Fruit fly (Drosophila melanogaster): ENCODE measurements around the gene CG8668.

DNA sequence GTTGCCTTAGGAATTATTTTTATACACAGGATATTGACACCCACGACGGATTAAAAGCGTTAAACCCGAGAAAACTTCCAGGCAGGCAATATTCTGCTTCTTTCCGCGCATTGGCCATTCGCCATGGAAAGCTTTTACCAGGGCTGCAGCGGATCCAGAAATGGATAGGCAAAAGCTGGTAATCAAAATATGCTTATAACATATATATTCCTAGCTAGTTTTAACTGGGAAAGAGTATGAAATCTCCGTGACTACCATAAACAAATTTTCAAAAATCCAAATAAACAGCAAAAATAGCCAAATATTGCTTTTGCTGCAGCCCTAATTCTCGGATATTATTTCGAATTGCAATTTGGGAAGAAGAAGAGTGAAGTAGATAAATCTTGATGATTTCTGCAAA lies 32.7 kb downstream of the CG8668 start, which contains the start of the genes PAPLA1 and Rbsn-5:
- TF ChIP-seq fd96Ca (GFP tag; IDR thresholded peaks at IDR 0.05) (peak; percentile 92), CG34367 (tag; optimal IDR thresholded peaks at IDR 0.05) (peak; percentile 87), CG9948 (tag; optimal IDR thresholded peaks at IDR 0.05) (peak; percentile 91), CG13204 (GFP tag; optimal IDR thresholded peaks at IDR 0.05) (peak; percentile 59), CG10348 (GFP tag; IDR thresholded peaks at IDR 0.05) (peak; percentile 69; the same call in 1 of the 2 replicates), Pif1B (GFP tag; optimal IDR thresholded peaks at IDR 0.05) (peak; percentile 88), gl (tag; optimal IDR thresholded peaks at IDR 0.05) (peak; percentile 75), EcR (GFP tag; optimal IDR thresholded peaks at IDR 0.05) (peak; percentile 68), CG8159 (tag; optimal IDR thresholded peaks at IDR 0.05) (peak; percentile 92), D1 (tag; optimal IDR thresholded peaks at IDR 0.05) (peak; percentile 72)

Data from whole organism, pupa.